Worm (Caenorhabditis elegans): ENCODE measurements around the gene spl-2.

DNA sequence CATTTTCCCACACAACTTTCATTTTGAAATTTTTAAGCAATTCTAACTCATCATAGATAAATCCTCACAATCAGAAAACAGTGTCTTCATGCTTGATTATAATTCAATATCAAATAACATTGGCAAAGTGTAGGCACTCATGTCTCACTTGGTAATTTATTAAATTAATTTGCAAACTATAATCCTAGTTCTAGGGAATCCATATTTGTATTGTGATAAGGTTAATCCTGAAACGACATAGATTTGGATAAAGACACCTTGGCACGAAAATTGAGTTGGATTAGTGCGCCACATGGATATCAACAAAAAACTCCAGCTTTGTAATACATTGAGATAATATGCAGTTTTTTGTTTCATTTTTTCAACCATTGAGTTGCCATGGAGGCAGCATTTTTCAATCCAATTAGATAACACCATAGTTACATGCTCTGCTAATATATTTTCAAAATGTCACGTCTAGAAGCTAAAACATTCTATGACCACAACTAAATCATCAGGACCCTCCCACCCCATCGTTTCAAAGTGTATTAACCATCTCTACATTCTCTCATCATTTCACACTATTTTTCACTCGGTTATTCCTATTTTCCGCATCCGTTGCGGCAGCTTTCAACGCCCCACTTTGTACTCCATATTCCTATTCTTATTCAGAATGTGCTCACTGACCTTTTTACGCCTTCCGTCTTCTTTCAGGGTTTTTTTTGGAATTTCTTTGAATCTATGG, 37.2 kb upstream of the spl-2 start:
- no peak for TF ChIP-seq rbr-2 (tag; optimal IDR thresholded peaks at IDR 0.05)
- TF ChIP-seq lsy-2 (tag; optimal IDR thresholded peaks at IDR 0.05), result no peak
- TF ChIP-seq pha-4 (GFP tag; IDR thresholded peaks at IDR 0.05), result no peak
- no peak for TF ChIP-seq pha-4 (tag; optimal IDR thresholded peaks at IDR 0.05)
- no peak for TF ChIP-seq mdl-1 (tag; optimal IDR thresholded peaks at IDR 0.05)
